Worm (Caenorhabditis elegans) whole organism, late embryonic: Measurements from ENCODE around the gene srr-2.

Experiments used
- hlh-8 ChIP-seq: sonication (generic microtip); optimal IDR thresholded peaks from 2 replicates; lab custom pipeline; 2016; ENCODE audit warnings: missing genotype, missing genetic modification characterization, missing compliant biosample characterization
- odd-2 ChIP-seq: sonication (generic microtip); optimal IDR thresholded peaks from 2 replicates; lab custom pipeline; 2017; ENCODE audit warnings: antibody characterized with exemption, mild to moderate bottlenecking, missing genetic modification characterization, missing compliant biosample characterization
- sdc-2 ChIP-seq: sonication (generic microtip); optimal IDR thresholded peaks from 2 replicates; lab custom pipeline; 2016; ENCODE audit warnings: missing genotype, missing genetic modification characterization, missing compliant biosample characterization

ce11 chrV:19253520-19253919, 36.5 kb upstream of the srr-2 start, which contains the start of gene F21D9.4:
- no peak for TF ChIP-seq hlh-8 (tag; lab: Kevin White, UChicago)
- TF ChIP-seq sdc-2: no peak
- no peak for TF ChIP-seq odd-2
